Fruit fly (Drosophila melanogaster) whole organism: ENCODE measurements around the gene CG17359.

ENCODE experiments used
- CG8478 ChIP-seq: fragments of >200 bp; optimal IDR thresholded peaks from 2 replicates; lab custom pipeline; 2018; ENCODE audit warnings: inconsistent platforms
- Dll ChIP-seq: fragments of >200 bp; optimal IDR thresholded peaks from 2 replicates; lab custom pipeline; 2017
- EcR ChIP-seq, 2 experiments: fragments of >200 bp; optimal IDR thresholded peaks; 2 replicates each; lab custom pipeline; 2017; ENCODE audit warnings: missing biosample characterization in 2 of 2, missing genetic modification characterization in 2 of 2, missing genetic modification reagents in 2 of 2
- pan ChIP-seq: fragments of >200 bp; optimal IDR thresholded peaks from 2 replicates; lab custom pipeline; 2017
- psq ChIP-seq: fragments of >200 bp; optimal IDR thresholded peaks from 2 replicates; lab custom pipeline; 2017
- usp ChIP-seq: fragments of >200 bp; optimal IDR thresholded peaks from 2 replicates; lab custom pipeline; 2017; ENCODE audit warnings: missing biosample characterization, missing genetic modification characterization, mixed read lengths

CG17359 gene

dm6 chr3L:13949440-13950066 lies 49.5 kb downstream of the CG17359 start:
- TF ChIP-seq usp (GFP tag; lab: Kevin White, UChicago) (no peak), psq (no peak), CG8478 (lab: Kevin White, UChicago) (no peak), EcR (GFP tag; optimal IDR thresholded peaks at IDR 0.05; lab: Kevin White, UChicago) (no peak), pan (no peak), Dll (lab: Kevin White, UChicago) (no peak)
